Worm (Caenorhabditis elegans): ENCODE data around the gene ZK512.11.
"Not testable (repeated sequence)": the region's sequence is repeated elsewhere in the genome, so short reads cannot be mapped to it uniquely, and the experiment has no call there.

ce11 chrIII:9110914-9111313 lies 33.1 kb upstream of the ZK512.11 start:
- TF ChIP-seq lir-3 (tag; optimal IDR thresholded peaks at IDR 0.05; ENCODE audit: poor library complexity): not testable (repeated sequence)
- peak; percentile 12 for TF ChIP-seq nhr-47 (tag; optimal IDR thresholded peaks at IDR 0.05)

Data from whole organism, L1 larva.